Worm (Caenorhabditis elegans) whole organism, mixed stage, embryonic: ENCODE data around the gene F56H9.2.

ENCODE experiments used
- ceh-83 ChIP-seq: fragments of 200-800 bp; sonication (Bioruptor generic); optimal IDR thresholded peaks from 2 replicates; lab custom pipeline; 2018; ENCODE audit warnings: mild to moderate bottlenecking, missing genetic modification characterization, missing compliant biosample characterization
- ham-2 ChIP-seq: fragments of 200-800 bp; sonication (Bioruptor generic); optimal IDR thresholded peaks from 2 replicates; lab custom pipeline; 2018; ENCODE audit warnings: mild to moderate bottlenecking, missing genetic modification characterization, missing compliant biosample characterization
- hlh-1 ChIP-seq: fragments of 150-350 bp; optimal IDR thresholded peaks from 2 replicates; lab custom pipeline; 2014; ENCODE audit warnings: missing biosample characterization, missing genetic modification reagents, missing genetic modification characterization
- nhr-76 ChIP-seq: sonication (generic microtip); optimal IDR thresholded peaks from 2 replicates; lab custom pipeline; 2017; ENCODE audit warnings: missing biosample characterization, missing genetic modification characterization
- tbx-8 ChIP-seq: fragments of 200-800 bp; sonication (Bioruptor generic); optimal IDR thresholded peaks from 2 replicates; lab custom pipeline; 2018; ENCODE audit warnings: mild to moderate bottlenecking, missing genetic modification characterization, moderate library complexity, missing compliant biosample characterization
- unc-39 ChIP-seq: fragments of 150-350 bp; optimal IDR thresholded peaks from 2 replicates; lab custom pipeline; 2014; ENCODE audit warnings: missing biosample characterization, missing genetic modification characterization
- unc-62 ChIP-seq: fragments of 150-350 bp; optimal IDR thresholded peaks from 2 replicates; lab custom pipeline; 2014; ENCODE audit warnings: missing biosample characterization, missing genetic modification reagents, missing genetic modification characterization
- zip-8 ChIP-seq: fragments of 150-350 bp; optimal IDR thresholded peaks from 2 replicates; lab custom pipeline; 2014; ENCODE audit warnings: missing biosample characterization, missing genetic modification characterization

Gene F56H9.2

ce11 chrV:12683205-12683604 is 45.7 kb downstream of the F56H9.2 start:
- TF ChIP-seq unc-39 (tag; lab: Kevin White, UChicago) = no peak
- no peak for TF ChIP-seq nhr-76
- TF ChIP-seq tbx-8 (GFP tag; lab: Kevin White, UChicago) = no peak
- TF ChIP-seq ham-2 (GFP tag; lab: Kevin White, UChicago) = no peak
- TF ChIP-seq hlh-1 (tag; lab: Kevin White, UChicago) = no peak
- TF ChIP-seq ceh-83 (GFP tag; lab: Kevin White, UChicago) = no peak
- no peak for TF ChIP-seq zip-8 (tag; lab: Kevin White, UChicago)
- TF ChIP-seq unc-62 (GFP tag; lab: Kevin White, UChicago) = no peak
